Fruit fly (Drosophila melanogaster): ENCODE data around the gene cana.

dm6 chr2L:11285606-11286005 is 16.0 kb downstream of the cana start, which contains the start of gene Osi21:
- no peak for TF ChIP-seq CG15710 (tag; optimal IDR thresholded peaks at IDR 0.05)
- TF ChIP-seq gl (tag; optimal IDR thresholded peaks at IDR 0.05), result no peak
- no peak for TF ChIP-seq D1 (tag; optimal IDR thresholded peaks at IDR 0.05)
- no peak for TF ChIP-seq CG32121 (GFP tag; IDR thresholded peaks at IDR 0.05)
- TF ChIP-seq CG9948 (tag; optimal IDR thresholded peaks at IDR 0.05), result no peak
- TF ChIP-seq Snoo (tag; optimal IDR thresholded peaks at IDR 0.05), result no peak
- TF ChIP-seq CG34367 (tag; optimal IDR thresholded peaks at IDR 0.05), result no peak

All from whole organism, pupa.